Worm (Caenorhabditis elegans): Measurements from ENCODE around the gene F58F12.1.

- TF ChIP-seq ztf-11 (tag; optimal IDR thresholded peaks at IDR 0.05) (no peak), mep-1 (tag; optimal IDR thresholded peaks at IDR 0.05) (no peak), nhr-111 (GFP tag; optimal IDR thresholded peaks at IDR 0.05) (no peak), R02D3.7 (tag; optimal IDR thresholded peaks at IDR 0.05) (no peak), nhr-77 (tag; optimal IDR thresholded peaks at IDR 0.05) (no peak), zag-1 (tag; optimal IDR thresholded peaks at IDR 0.05) (no peak), unc-39 (tag; optimal IDR thresholded peaks at IDR 0.05) (no peak), fkh-10 (GFP tag; optimal IDR thresholded peaks at IDR 0.05) (no peak), lin-38 (GFP tag; IDR thresholded peaks at IDR 0.05) (no peak), ceh-82 (tag; optimal IDR thresholded peaks at IDR 0.05) (no peak), madf-9 (GFP tag; conservative IDR thresholded peaks at IDR 0.05) (no peak), snpc-4 (tag; optimal IDR thresholded peaks at IDR 0.05) (no peak)
These were observed 18.2 kb downstream of the F58F12.1 start, which contains the start of gene btb-2 for ce11 chrII:6401649-6402048.

Data from whole organism, L4 larva.